Fruit fly (Drosophila melanogaster): Measurements from ENCODE around the gene CG17292.

CG17292 gene

DNA sequence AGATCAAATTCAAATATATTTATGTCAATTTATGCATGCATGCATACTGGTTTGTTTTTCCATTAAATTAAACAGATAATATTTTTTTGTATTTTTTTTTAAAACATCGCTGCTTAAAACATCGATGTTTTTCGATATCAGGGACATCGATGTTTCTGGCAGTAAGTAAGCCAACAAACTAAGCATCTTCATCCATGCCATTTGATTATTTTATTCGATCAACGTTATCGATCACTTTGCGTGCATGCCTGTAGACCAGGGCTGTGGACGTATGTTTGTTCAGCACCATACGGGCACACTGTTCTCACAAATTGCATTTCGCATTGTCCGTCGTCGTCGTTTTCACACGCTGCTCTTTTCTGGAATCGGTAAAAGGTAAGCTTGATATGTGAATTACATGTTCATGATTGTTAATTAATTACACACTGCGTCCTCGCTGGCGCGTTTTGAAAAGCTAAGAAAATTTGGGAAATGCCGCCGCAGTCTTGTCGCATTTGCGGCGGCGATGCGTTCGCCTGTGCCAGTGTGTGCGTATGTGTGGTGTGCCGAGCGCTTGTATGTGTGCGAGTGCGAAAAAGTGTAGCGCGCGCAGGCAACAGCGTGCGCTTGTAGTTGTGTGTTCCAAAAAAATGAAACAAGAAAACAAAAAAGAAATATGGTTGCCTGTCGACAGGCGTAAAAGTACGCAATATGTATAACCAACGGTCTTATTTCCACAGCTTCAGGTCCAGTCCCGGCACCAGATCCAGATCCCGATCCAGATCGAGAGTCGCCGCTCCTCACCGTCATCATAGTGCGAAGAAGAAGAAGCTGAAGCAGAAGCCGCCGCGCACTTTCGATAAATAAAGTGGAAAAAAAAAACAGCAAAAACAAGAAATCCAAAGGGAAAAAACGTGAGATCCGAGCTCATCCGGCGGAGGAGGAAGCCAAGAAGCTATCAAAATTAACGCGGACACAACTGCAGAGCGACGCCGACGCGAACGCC is 33.3 kb downstream of the CG17292 start, which contains the start of gene emb (continued):
- TF ChIP-seq Lhr (GFP tag; optimal IDR thresholded peaks at IDR 0.05) (peak; percentile 93), Optix (GFP tag; IDR thresholded peaks at IDR 0.05) (no peak), bbx (GFP tag; IDR thresholded peaks at IDR 0.05; ENCODE audit: partially characterized antibody) (peak; percentile 96), fd3F (GFP tag; optimal IDR thresholded peaks at IDR 0.05) (no peak), CG8359 (GFP tag; optimal IDR thresholded peaks at IDR 0.05; ENCODE audit: borderline replicate concordance) (no peak), luna (GFP tag; optimal IDR thresholded peaks at IDR 0.05) (no peak), Fer1 (GFP tag; optimal IDR thresholded peaks at IDR 0.05) (no peak), trh (GFP tag; optimal IDR thresholded peaks at IDR 0.05) (no peak), nau (GFP tag; optimal IDR thresholded peaks at IDR 0.05) (no peak), CG2678 (tag; optimal IDR thresholded peaks at IDR 0.05) (no peak), sob (GFP tag; IDR thresholded peaks at IDR 0.05) (peak; percentile 57; the same call in 1 of the 2 replicates), CG17361 (GFP tag; IDR thresholded peaks at IDR 0.05) (peak; percentile 66; the same call in 2 of the 3 replicates), Ssrp (tag; optimal IDR thresholded peaks at IDR 0.05) (peak; percentile 33), CG10431 (GFP tag; optimal IDR thresholded peaks at IDR 0.05) (no peak), unc-4 (GFP tag; IDR thresholded peaks at IDR 0.05; ENCODE audit: partially characterized antibody) (peak; percentile 87), Hmr (GFP tag; optimal IDR thresholded peaks at IDR 0.05) (peak; percentile 80), Bgb (GFP tag; IDR thresholded peaks at IDR 0.05; ENCODE audit: partially characterized antibody) (peak; percentile 97), CG4854 (GFP tag; optimal IDR thresholded peaks at IDR 0.05) (peak; percentile 43), insv (GFP tag; optimal IDR thresholded peaks at IDR 0.05) (peak in 1 of 2 experiments; percentile 41), CG4328 (GFP tag; optimal IDR thresholded peaks at IDR 0.05) (peak; percentile 40), CG1832 (GFP tag; optimal IDR thresholded peaks at IDR 0.05) (no peak), CG11560 (tag; IDR thresholded peaks at IDR 0.05) (peak; percentile 99), CG12219 (GFP tag; optimal IDR thresholded peaks at IDR 0.05) (peak; percentile 0), Taf1 (GFP tag; IDR thresholded peaks at IDR 0.05) (0 out of 2 replicates have a peak, but pooled peaks have one; percentile 24), vvl (GFP tag; IDR thresholded peaks at IDR 0.05) (peak; percentile 55), jigr1 (GFP tag; IDR thresholded peaks at IDR 0.05) (peak; percentile 57; the same call in 1 of the 3 replicates), CG2202 (tag; optimal IDR thresholded peaks at IDR 0.05) (peak; percentile 11), Hr78 (GFP tag; optimal IDR thresholded peaks at IDR 0.05) (no peak), CG9609 (GFP tag; optimal IDR thresholded peaks at IDR 0.05) (peak; percentile 40), twi (tag; optimal IDR thresholded peaks at IDR 0.05) (peak; percentile 40), otp (GFP tag; IDR thresholded peaks at IDR 0.05) (0 out of 3 replicates have a peak, but pooled peaks have one; percentile 9), CG7372 (GFP tag; IDR thresholded peaks at IDR 0.05) (no peak), CG32772 (GFP tag; IDR thresholded peaks at IDR 0.05) (no peak), gem (tag; optimal IDR thresholded peaks at IDR 0.05) (no peak), TFAM (GFP tag; optimal IDR thresholded peaks at IDR 0.05) (no peak), CG7786 (GFP tag; optimal IDR thresholded peaks at IDR 0.05) (peak; percentile 50), CG17568 (GFP tag; optimal IDR thresholded peaks at IDR 0.05) (no peak), CG11504 (tag; optimal IDR thresholded peaks at IDR 0.05) (no peak), btn (GFP tag; optimal IDR thresholded peaks at IDR 0.05) (no peak), sim (GFP tag; IDR thresholded peaks at IDR 0.05) (no peak), CG10959 (GFP tag; IDR thresholded peaks at IDR 0.05) (no peak), CG12155 (GFP tag; optimal IDR thresholded peaks at IDR 0.05) (peak; percentile 28), BtbVII (GFP tag; optimal IDR thresholded peaks at IDR 0.05) (no peak), Hr39 (optimal IDR thresholded peaks at IDR 0.05) (no peak), seq (GFP tag; IDR thresholded peaks at IDR 0.05) (no peak), D (optimal IDR thresholded peaks at IDR 0.05) (no peak), D (GFP tag; optimal IDR thresholded peaks at IDR 0.05) (no peak), CG6254 (GFP tag; optimal IDR thresholded peaks at IDR 0.05) (no peak)
